Fruit fly (Drosophila melanogaster) whole organism, pupa: Measurements from ENCODE around the gene Six4.

Source experiments
- CG10348 ChIP-seq: fragments of 200-800 bp; sonication (Bioruptor generic); IDR thresholded peaks from 2 replicates; pipeline ENCODE4 v1.3.6; 2022; ENCODE audit warnings: missing biosample characterization, missing genetic modification characterization
- CG12605 ChIP-seq: fragments of 200-800 bp; sonication (Bioruptor generic); IDR thresholded peaks from 2 replicates; pipeline ENCODE4 v1.3.6; 2022; ENCODE audit warnings: missing biosample characterization, missing genetic modification characterization
- CG13204 ChIP-seq: fragments of 200-800 bp; sonication (Bioruptor generic); optimal IDR thresholded peaks from 2 replicates; lab custom pipeline; 2018; ENCODE audit warnings: missing biosample characterization, mild to moderate bottlenecking, missing genetic modification characterization, moderate library complexity
- CG14655 ChIP-seq: fragments of 200-800 bp; sonication (Bioruptor generic); optimal IDR thresholded peaks from 3 replicates; lab custom pipeline; 2017; ENCODE audit warnings: mild to moderate bottlenecking, missing biosample characterization, missing genetic modification reagents, missing genetic modification characterization
- CG15710 ChIP-seq: fragments of 200-800 bp; sonication (Bioruptor generic); optimal IDR thresholded peaks from 2 replicates; lab custom pipeline; 2018; ENCODE audit warnings: missing biosample characterization, mild to moderate bottlenecking, missing genetic modification characterization, moderate library complexity
- CG17806 ChIP-seq: fragments of 200-800 bp; sonication (Bioruptor generic); optimal IDR thresholded peaks from 2 replicates; lab custom pipeline; 2018; ENCODE audit warnings: missing biosample characterization, mild to moderate bottlenecking, missing genetic modification characterization, moderate library complexity
- CG32121 ChIP-seq: fragments of 200-800 bp; sonication (Bioruptor generic); IDR thresholded peaks from 2 replicates; pipeline ENCODE4 v1.3.6; 2022; ENCODE audit warnings: missing biosample characterization, missing genetic modification characterization
- CG34367 ChIP-seq: fragments of 200-800 bp; sonication (Bioruptor generic); optimal IDR thresholded peaks from 2 replicates; lab custom pipeline; 2018; ENCODE audit warnings: missing biosample characterization, mild to moderate bottlenecking, missing genetic modification characterization
- CG4496 ChIP-seq: fragments of 200-800 bp; sonication (Bioruptor generic); IDR thresholded peaks from 3 replicates; pipeline ENCODE4 v1.3.6; 2022; ENCODE audit warnings: missing biosample characterization, missing genetic modification characterization
- CG8159 ChIP-seq: fragments of 200-800 bp; sonication (Bioruptor generic); optimal IDR thresholded peaks from 3 replicates; lab custom pipeline; 2018; ENCODE audit warnings: missing biosample characterization, mild to moderate bottlenecking, missing genetic modification characterization, moderate library complexity
- CG8301 ChIP-seq: fragments of 200-800 bp; sonication (Bioruptor generic); optimal IDR thresholded peaks from 2 replicates; lab custom pipeline; 2018; ENCODE audit warnings: missing biosample characterization, mild to moderate bottlenecking, missing genetic modification characterization
- CG9948 ChIP-seq: fragments of 200-800 bp; sonication (Bioruptor generic); optimal IDR thresholded peaks from 2 replicates; lab custom pipeline; 2018; ENCODE audit warnings: missing biosample characterization, mild to moderate bottlenecking, missing genetic modification characterization, moderate library complexity
- D1 ChIP-seq: fragments of 200-800 bp; sonication (Bioruptor generic); optimal IDR thresholded peaks from 2 replicates; lab custom pipeline; 2018; ENCODE audit warnings: missing biosample characterization, mild to moderate bottlenecking, missing genetic modification characterization, moderate library complexity
- EcR ChIP-seq: fragments of 200-800 bp; sonication (Bioruptor generic); optimal IDR thresholded peaks from 3 replicates; lab custom pipeline; 2019; ENCODE audit warnings: missing biosample characterization, missing genetic modification characterization, mild to moderate bottlenecking, moderate library complexity, missing genetic modification reagents
- Ets98B ChIP-seq: fragments of 200-800 bp; sonication (Bioruptor generic); IDR thresholded peaks from 2 replicates; pipeline ENCODE4 v1.3.6; 2022; ENCODE audit warnings: missing biosample characterization, missing genetic modification characterization
- Pif1A ChIP-seq: fragments of 200-800 bp; sonication (Bioruptor generic); optimal IDR thresholded peaks from 3 replicates; lab custom pipeline; 2016; ENCODE audit warnings: missing biosample characterization, missing genetic modification characterization
- Pif1B ChIP-seq: fragments of 200-800 bp; sonication (Bioruptor generic); optimal IDR thresholded peaks from 3 replicates; lab custom pipeline; 2016; ENCODE audit warnings: missing biosample characterization, missing genetic modification characterization
- Snoo ChIP-seq: fragments of 200-800 bp; sonication (Bioruptor generic); optimal IDR thresholded peaks from 3 replicates; lab custom pipeline; 2017; ENCODE audit warnings: missing biosample characterization, mild to moderate bottlenecking, missing genetic modification characterization, inconsistent platforms
- fd96Ca ChIP-seq: fragments of 200-800 bp; sonication (Bioruptor generic); IDR thresholded peaks from 3 replicates; pipeline ENCODE4 v1.3.6; 2022; ENCODE audit warnings: missing biosample characterization, missing genetic modification characterization
- gl ChIP-seq: fragments of 200-800 bp; sonication (Bioruptor generic); optimal IDR thresholded peaks from 2 replicates; lab custom pipeline; 2018; ENCODE audit warnings: missing biosample characterization, mild to moderate bottlenecking, missing genetic modification characterization
- rn ChIP-seq: fragments of 200-800 bp; sonication (Bioruptor generic); IDR thresholded peaks from 2 replicates; pipeline ENCODE4 v1.3.6; 2022; ENCODE audit warnings: missing biosample characterization, missing genetic modification characterization

Gene Six4

dm6 chr3L:20787835-20788380, 4.7 kb downstream of the Six4 start, which contains the start of gene CG11396:
Gene CG11396, minus strand, starts transcription at chr3L:20788137.
- peak; percentile 9 for TF ChIP-seq D1 (tag; lab: Kevin White, UChicago)
- TF ChIP-seq CG14655, result no peak
- TF ChIP-seq, all 21 proteins: peak for 1

- TF ChIP-seq CG12605 (GFP tag; lab: Robert Waterston, UW) (no peak), CG4496 (0 out of 3 replicates have a peak, but pooled peaks have one; percentile 30), CG32121 (GFP tag; lab: Robert Waterston, UW) (0 out of 2 replicates have a peak, but pooled peaks have one; percentile 11)
- TF ChIP-seq, all 21 proteins: peak for 2
Measured at dm6 chr3L:20785742-20786427, 6.7 kb downstream of the Six4 start, which contains the start of gene Pcif1. Gene Pcif1, minus strand, starts transcription at chr3L:20786197.

DNA sequence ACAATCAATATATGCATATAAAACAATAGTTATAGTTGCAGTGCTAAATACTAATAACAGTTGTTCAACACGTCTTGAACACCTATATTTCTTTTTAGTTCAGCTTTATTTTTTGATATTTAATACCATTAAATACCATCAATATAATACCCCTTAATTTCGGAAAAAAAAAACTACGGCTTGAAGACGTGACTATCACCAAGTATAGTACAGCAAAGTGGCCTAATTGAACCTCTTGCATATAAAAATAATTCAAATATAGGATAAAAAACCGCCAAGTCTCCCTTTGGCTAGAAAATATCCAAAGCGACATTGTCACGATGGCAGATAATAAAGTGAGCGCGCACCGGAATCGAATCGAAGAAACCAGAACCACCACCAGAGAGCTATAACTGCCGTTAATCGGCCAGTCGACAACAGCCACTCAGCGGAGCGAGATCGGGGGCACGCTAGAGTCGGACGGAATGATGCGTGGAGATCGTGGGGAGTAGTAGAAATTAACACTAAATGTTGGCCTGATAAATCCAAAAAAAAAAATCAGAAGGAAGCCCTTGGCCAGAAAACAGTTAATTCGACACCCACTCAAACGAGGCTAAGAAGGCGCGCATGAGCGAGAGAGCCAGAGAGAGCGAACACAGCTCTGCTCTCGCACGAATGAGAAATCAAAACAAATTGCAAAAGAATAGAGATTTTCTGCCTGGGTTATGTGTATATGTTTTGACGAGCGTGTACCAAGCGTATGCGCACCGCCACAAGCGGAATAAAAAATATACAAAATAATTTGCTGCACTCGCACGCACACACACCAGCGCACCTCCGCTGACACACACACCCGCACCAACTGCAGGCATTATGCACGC, 7.5 kb downstream of the Six4 start:
- no peak for TF ChIP-seq D1 (tag; lab: Kevin White, UChicago)
- peak; percentile 18 for TF ChIP-seq CG9948
- TF ChIP-seq CG17806 (tag; lab: Kevin White, UChicago), result peak; percentile 18
- peak; percentile 54 for TF ChIP-seq Pif1A (GFP tag; lab: Kevin White, UChicago)
- no peak for TF ChIP-seq CG12605 (GFP tag; lab: Robert Waterston, UW)
- TF ChIP-seq gl (tag; lab: Kevin White, UChicago), result peak; percentile 53
- peak; percentile 62 for TF ChIP-seq Ets98B (GFP tag; lab: Robert Waterston, UW)
- no peak for TF ChIP-seq CG4496
- TF ChIP-seq CG34367 (tag; lab: Kevin White, UChicago), result no peak
- peak; percentile 11 for TF ChIP-seq EcR (GFP tag; lab: Kevin White, UChicago)
- TF ChIP-seq CG14655, result no peak
- peak; percentile 41 for TF ChIP-seq CG8301 (tag; lab: Kevin White, UChicago)
- TF ChIP-seq CG10348 (GFP tag; lab: Robert Waterston, UW), result no peak
- peak; percentile 27 for TF ChIP-seq Snoo (tag; lab: Kevin White, UChicago)
- TF ChIP-seq fd96Ca (GFP tag; lab: Robert Waterston, UW), result no peak; the same call in 2 of the 3 replicates
- TF ChIP-seq CG13204, result no peak
- TF ChIP-seq CG32121 (GFP tag; lab: Robert Waterston, UW), result no peak
- TF ChIP-seq CG8159 (tag; lab: Kevin White, UChicago), result peak; percentile 64
- no peak for TF ChIP-seq rn (GFP tag; lab: Robert Waterston, UW)
- no peak for TF ChIP-seq Pif1B (GFP tag; lab: Kevin White, UChicago)
- TF ChIP-seq CG15710 (tag; lab: Kevin White, UChicago), result peak; percentile 38

dm6 chr3L:20784394-20784793, 8.2 kb downstream of the Six4 start:
- no peak for TF ChIP-seq gl (tag; lab: Kevin White, UChicago)
- TF ChIP-seq Ets98B (GFP tag; lab: Robert Waterston, UW), result 0 out of 2 replicates have a peak, but pooled peaks have one; percentile 8
- no peak for TF ChIP-seq CG17806 (tag; lab: Kevin White, UChicago)
- TF ChIP-seq Pif1B (GFP tag; lab: Kevin White, UChicago), result no peak
- TF ChIP-seq, all 21 proteins: peak for 1

DNA sequence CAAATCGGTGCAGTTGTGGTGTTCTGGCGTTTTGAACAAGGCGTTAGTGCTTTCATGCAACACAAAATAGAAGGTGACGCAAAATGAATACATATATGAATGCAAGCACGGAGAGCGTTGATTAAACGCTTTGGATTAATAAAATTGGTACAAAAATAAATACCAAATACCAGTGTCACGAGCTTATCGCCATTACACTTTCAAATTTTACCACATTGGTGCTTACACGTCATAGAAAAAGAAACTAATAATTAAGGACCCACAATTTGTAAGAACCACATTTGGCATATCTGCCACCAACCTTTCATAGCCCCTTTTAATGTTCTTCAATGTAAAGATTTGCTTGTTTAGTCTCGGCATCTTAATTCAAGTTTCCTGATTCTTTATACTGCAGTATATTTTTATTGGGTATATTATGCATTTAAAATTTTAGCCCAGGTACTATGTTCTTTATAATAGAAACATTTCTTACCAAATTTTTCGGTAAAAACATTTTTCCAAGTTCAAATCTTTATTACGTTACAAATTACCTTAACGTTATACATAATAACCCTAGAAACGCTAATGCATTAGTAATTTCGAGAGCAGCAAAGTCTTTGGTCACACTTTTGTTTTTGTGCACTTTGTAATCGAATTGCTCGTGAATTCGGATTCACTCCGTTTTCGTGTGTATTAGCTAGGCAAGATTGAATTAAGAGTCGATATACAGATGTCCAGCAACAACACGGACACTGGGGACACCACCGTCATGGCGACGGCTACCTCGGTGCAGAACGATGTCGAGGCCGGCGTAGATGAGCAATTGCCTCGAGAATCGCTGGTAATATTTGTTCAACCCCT, 14.1 kb downstream of the Six4 start, which contains the start of the genes Pex16 and Pex14:
TSS of gene Pex16 (minus strand) at position 41 of the 840 bp plus-strand sequence.
TSS of gene Pex14 (plus strand) at position 576 of the 840 bp plus-strand sequence.
- TF ChIP-seq gl (tag; lab: Kevin White, UChicago) (no peak), CG13204 (no peak), CG17806 (tag; lab: Kevin White, UChicago) (peak; percentile 49), Pif1A (GFP tag; lab: Kevin White, UChicago) (no peak), Ets98B (GFP tag; lab: Robert Waterston, UW) (no peak), Snoo (tag; lab: Kevin White, UChicago) (peak; percentile 54), CG8301 (tag; lab: Kevin White, UChicago) (peak; percentile 51), CG10348 (GFP tag; lab: Robert Waterston, UW) (no peak), Pif1B (GFP tag; lab: Kevin White, UChicago) (no peak), CG4496 (peak; percentile 81), D1 (tag; lab: Kevin White, UChicago) (no peak), CG9948 (peak; percentile 52), CG32121 (GFP tag; lab: Robert Waterston, UW) (peak; percentile 39; the same call in 1 of the 2 replicates), fd96Ca (GFP tag; lab: Robert Waterston, UW) (peak; percentile 74), CG8159 (tag; lab: Kevin White, UChicago) (peak; percentile 64), rn (GFP tag; lab: Robert Waterston, UW) (peak; percentile 58), CG12605 (GFP tag; lab: Robert Waterston, UW) (no peak), CG15710 (tag; lab: Kevin White, UChicago) (peak; percentile 53), CG34367 (tag; lab: Kevin White, UChicago) (peak; percentile 38), CG14655 (no peak)
